Worm (Caenorhabditis elegans) whole organism, dauer: ENCODE measurements around the gene mboa-3.

Source experiments
- unc-62 ChIP-seq: sonication (generic microtip); optimal IDR thresholded peaks from 2 replicates; lab custom pipeline; 2017; ENCODE audit warnings: missing biosample characterization, missing genetic modification reagents, missing genetic modification characterization

Gene mboa-3

ce11 chrX:5522769-5523601, at the start of gene mboa-3:
Gene mboa-3, minus strand, starts transcription at chrX:5522819.
- TF ChIP-seq unc-62 (GFP tag; lab: Kevin White, UChicago): no peak

ce11 chrX:5567454-5567853, 44.8 kb upstream of the mboa-3 start, which contains the start of gene mec-2:
Gene mec-2, plus strand, starts transcription at chrX:5567754.
- TF ChIP-seq unc-62 (GFP tag; lab: Kevin White, UChicago): no peak

- TF ChIP-seq unc-62 (GFP tag; lab: Kevin White, UChicago): no peak
Measured at ce11 chrX:5565478-5565877, 42.9 kb upstream of the mboa-3 start.

- TF ChIP-seq unc-62 (GFP tag; lab: Kevin White, UChicago): no peak
Measured at ce11 chrX:5557966-5558365, 35.3 kb upstream of the mboa-3 start, which contains the start of gene C38C5.1. Gene C38C5.1, plus strand, starts transcription at chrX:5558055.

ce11 chrX:5555055-5555629, 32.5 kb upstream of the mboa-3 start:
- TF ChIP-seq unc-62 (GFP tag; lab: Kevin White, UChicago): no peak

ce11 chrX:5552652-5553051, 30.0 kb upstream of the mboa-3 start, which contains the start of gene ifta-1:
Gene ifta-1, minus strand, starts transcription at chrX:5552752.
- TF ChIP-seq unc-62 (GFP tag; lab: Kevin White, UChicago): no peak

- TF ChIP-seq unc-62 (GFP tag; lab: Kevin White, UChicago): no peak
Measured at ce11 chrX:5547828-5548227, 25.2 kb upstream of the mboa-3 start.

- TF ChIP-seq unc-62 (GFP tag; lab: Kevin White, UChicago): no peak
Measured at ce11 chrX:5543651-5544050, 21.0 kb upstream of the mboa-3 start, which contains the start of gene C54G7.1. Gene C54G7.1, plus strand, starts transcription at chrX:5543951.

- TF ChIP-seq unc-62 (GFP tag; lab: Kevin White, UChicago): no peak
Measured at ce11 chrX:5538416-5538815, 15.8 kb upstream of the mboa-3 start, which contains the start of gene lgx-1. Gene lgx-1, minus strand, starts transcription at chrX:5538516.

- no peak for TF ChIP-seq unc-62 (GFP tag; lab: Kevin White, UChicago)
Measured at ce11 chrX:5524260-5524659, 1.6 kb upstream of the mboa-3 start.

- no peak for TF ChIP-seq unc-62 (GFP tag; lab: Kevin White, UChicago)
Measured at ce11 chrX:5519567-5519966, 3.1 kb downstream of the mboa-3 start.

- TF ChIP-seq unc-62 (GFP tag; lab: Kevin White, UChicago): no peak
Measured at ce11 chrX:5518352-5518751, 4.3 kb downstream of the mboa-3 start.

ce11 chrX:5517844-5518243, 4.8 kb downstream of the mboa-3 start:
- no peak for TF ChIP-seq unc-62 (GFP tag; lab: Kevin White, UChicago)

- no peak for TF ChIP-seq unc-62 (GFP tag; lab: Kevin White, UChicago)
Measured at ce11 chrX:5517063-5517462, 5.6 kb downstream of the mboa-3 start, which contains the start of gene T23F2.5. Gene T23F2.5, minus strand, starts transcription at chrX:5517163.

- no peak for TF ChIP-seq unc-62 (GFP tag; lab: Kevin White, UChicago)
Measured at ce11 chrX:5516365-5516764, 6.3 kb downstream of the mboa-3 start.

ce11 chrX:5515459-5515858, 7.2 kb downstream of the mboa-3 start:
- no peak for TF ChIP-seq unc-62 (GFP tag; lab: Kevin White, UChicago)
